Worm (Caenorhabditis elegans) whole organism, L4/young adult: ENCODE data around the gene mon-2.
"Not testable (repeated sequence)": the region's sequence is repeated elsewhere in the genome, so short reads cannot be mapped to it uniquely, and the experiment has no call there.

Experiments used
- W03F9.2 ChIP-seq: fragments of 150-350 bp; optimal IDR thresholded peaks from 2 replicates; lab custom pipeline; 2014; ENCODE audit warnings: missing biosample characterization, missing genetic modification characterization
- dao-5 ChIP-seq: sonication (generic microtip); optimal IDR thresholded peaks from 2 replicates; lab custom pipeline; 2016; ENCODE audit warnings: missing genotype, missing genetic modification characterization, moderate library complexity, missing compliant biosample characterization
- him-1 ChIP-seq: sonication (generic microtip); optimal IDR thresholded peaks from 2 replicates; lab custom pipeline; 2016; ENCODE audit warnings: missing genotype, missing genetic modification reagents, missing genetic modification characterization, missing compliant biosample characterization

mon-2 gene

ce11 chrIV:12138093-12138492, 41.5 kb downstream of the mon-2 start, which contains the start of gene B0001.4:
Gene B0001.4, minus strand, starts transcription at chrIV:12138193.
- TF ChIP-seq dao-5, W03F9.2, him-1 (tag; lab: Kevin White, UChicago): not testable (repeated sequence)

- TF ChIP-seq W03F9.2 (tag; lab: Kevin White, UChicago) (no peak), him-1 (tag; lab: Kevin White, UChicago) (no peak), dao-5 (tag; lab: Kevin White, UChicago) (no peak)
These were observed 44.4 kb downstream of the mon-2 start, which contains the start of gene B0001.8 for ce11 chrIV:12140959-12141358. Gene B0001.8, minus strand, starts transcription at chrIV:12141059.

- no peak for TF ChIP-seq W03F9.2 (tag; lab: Kevin White, UChicago)
- TF ChIP-seq him-1 (tag; lab: Kevin White, UChicago), result no peak
These were observed 46.7 kb downstream of the mon-2 start, which contains the start of gene B0001.5 for ce11 chrIV:12143231-12143630. Gene B0001.5, minus strand, starts transcription at chrIV:12143331.

DNA sequence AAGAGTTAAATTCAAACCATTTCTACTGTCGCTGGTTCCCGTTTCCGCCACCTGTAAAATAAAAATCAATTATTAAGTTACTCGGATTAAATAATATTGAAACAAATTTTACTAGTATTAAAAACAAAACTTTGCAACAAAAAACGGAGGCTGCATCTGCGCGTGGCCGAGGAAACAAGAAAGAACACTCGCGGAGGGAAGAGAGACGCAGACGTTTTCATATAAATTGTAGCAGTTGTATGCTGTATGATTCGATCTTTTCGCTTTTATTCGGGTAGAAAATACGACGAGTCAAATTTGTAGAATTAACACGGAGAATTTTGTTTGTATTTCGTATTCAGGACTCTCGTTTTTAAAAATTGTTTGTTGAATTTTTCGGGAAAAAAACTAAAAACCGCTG, 49.1 kb downstream of the mon-2 start, which contains the start of gene B0001.3:
B0001.3 (minus strand) TSS at position 55 of the 400 bp plus-strand sequence.
- TF ChIP-seq dao-5 (tag; lab: Kevin White, UChicago) (no peak), W03F9.2 (tag; lab: Kevin White, UChicago) (no peak), him-1 (tag; lab: Kevin White, UChicago) (no peak)

DNA sequence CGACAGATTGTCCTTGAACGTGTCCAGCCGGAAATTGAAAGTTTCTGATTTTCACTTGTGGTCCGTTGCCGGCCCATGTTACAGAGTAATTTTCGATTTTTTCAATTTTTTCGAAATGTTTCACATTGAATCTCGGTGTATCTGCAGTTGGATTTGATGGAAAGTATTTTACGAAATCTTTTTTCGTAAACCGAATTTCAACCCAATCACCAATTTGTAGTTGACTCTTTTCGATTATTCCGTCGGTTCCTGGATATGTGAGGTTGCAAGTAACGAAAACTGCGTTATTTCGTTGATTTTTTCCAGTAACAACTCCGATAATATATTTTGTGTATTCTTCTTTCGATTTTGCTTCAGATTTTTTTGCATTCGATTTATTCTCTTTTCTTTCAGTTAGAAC, 53.0 kb downstream of the mon-2 start:
- no peak for TF ChIP-seq dao-5 (tag; lab: Kevin White, UChicago)
- TF ChIP-seq W03F9.2 (tag; lab: Kevin White, UChicago), result no peak
- no peak for TF ChIP-seq him-1 (tag; lab: Kevin White, UChicago)

DNA sequence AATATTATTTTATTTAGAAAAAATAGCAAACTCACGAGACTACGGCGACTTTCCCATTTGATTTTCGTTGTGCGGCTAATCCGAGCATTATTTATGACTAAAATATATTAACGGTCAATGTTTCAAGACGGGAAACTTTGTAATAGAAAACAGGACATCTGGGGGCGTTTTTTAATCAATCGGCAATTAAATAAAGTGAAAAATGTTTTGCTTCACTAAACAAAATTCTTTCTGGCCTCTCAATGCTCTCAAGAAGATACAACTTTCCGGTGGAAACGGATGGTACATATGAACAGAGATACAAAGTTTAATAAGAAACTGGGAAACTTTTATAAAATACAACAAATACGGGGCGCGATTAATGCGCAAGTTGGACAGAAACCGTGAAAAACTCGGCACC, 54.3 kb downstream of the mon-2 start, which contains the start of gene B0001.2:
B0001.2 (minus strand) TSS at position 101 of the 400 bp plus-strand sequence.
- TF ChIP-seq him-1 (tag; lab: Kevin White, UChicago) (no peak), W03F9.2 (tag; lab: Kevin White, UChicago) (no peak), dao-5 (tag; lab: Kevin White, UChicago) (no peak)

DNA sequence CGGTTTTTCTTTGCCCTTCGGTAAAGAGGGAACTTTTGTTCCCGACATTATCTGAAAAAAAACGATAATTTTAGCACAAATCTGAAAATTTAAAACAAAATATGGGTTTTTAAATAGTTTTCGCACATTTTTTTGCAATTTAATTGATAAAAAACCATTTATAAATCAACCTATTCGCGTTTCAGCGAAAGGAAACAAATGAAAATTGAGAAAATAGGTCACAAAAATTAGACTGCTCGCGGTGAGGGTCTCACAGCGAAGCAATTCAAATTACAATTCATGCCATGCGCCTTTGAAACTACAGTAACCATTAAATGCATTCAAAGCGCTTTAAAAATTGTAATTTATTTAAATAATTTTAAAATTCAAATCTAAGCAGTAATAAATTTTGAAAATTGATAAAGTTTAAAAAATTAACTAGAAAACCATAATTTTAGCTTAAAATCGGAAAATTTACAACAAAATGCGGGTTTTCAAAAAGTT, 57.7 kb downstream of the mon-2 start, which contains the start of gene B0001.7:
B0001.7 (minus strand) TSS at position 51 of the 483 bp plus-strand sequence.
- TF ChIP-seq him-1 (tag; lab: Kevin White, UChicago) (no peak), dao-5 (tag; lab: Kevin White, UChicago) (no peak), W03F9.2 (tag; lab: Kevin White, UChicago) (no peak)
